Worm (Caenorhabditis elegans) whole organism, late embryonic: ENCODE measurements around the gene F14H3.14.

Experiments
- C38D4.7 ChIP-seq: fragments of 200-800 bp; sonication (Bioruptor generic); optimal IDR thresholded peaks from 2 replicates; lab custom pipeline; 2018; ENCODE audit warnings: mild to moderate bottlenecking, missing genetic modification characterization, moderate library complexity, missing compliant biosample characterization
- K02D7.2 ChIP-seq: sonication (generic microtip); optimal IDR thresholded peaks from 2 replicates; lab custom pipeline; 2017; ENCODE audit warnings: mild to moderate bottlenecking, missing genetic modification characterization, missing compliant biosample characterization
- K09A11.1 ChIP-seq: sonication (generic microtip); optimal IDR thresholded peaks from 2 replicates; lab custom pipeline; 2017; ENCODE audit warnings: antibody characterized with exemption, mild to moderate bottlenecking, missing genetic modification characterization, missing compliant biosample characterization; ENCODE audit not compliant: insufficient read depth
- Y22D7AL.16 ChIP-seq: sonication (generic microtip); optimal IDR thresholded peaks from 2 replicates; lab custom pipeline; 2016; ENCODE audit warnings: missing genetic modification characterization, missing compliant biosample characterization
- ahr-1 ChIP-seq: sonication (generic microtip); optimal IDR thresholded peaks from 2 replicates; lab custom pipeline; 2016; ENCODE audit warnings: missing genetic modification characterization, missing compliant biosample characterization
- ceh-18 ChIP-seq: sonication (generic microtip); optimal IDR thresholded peaks from 2 replicates; lab custom pipeline; 2016; ENCODE audit warnings: missing genetic modification characterization, missing compliant biosample characterization
- ceh-19 ChIP-seq: fragments of 200-800 bp; sonication (Bioruptor generic); optimal IDR thresholded peaks from 2 replicates; lab custom pipeline; 2018; ENCODE audit warnings: mild to moderate bottlenecking, missing genetic modification characterization, missing compliant biosample characterization
- ceh-24 ChIP-seq: sonication (generic microtip); optimal IDR thresholded peaks from 2 replicates; lab custom pipeline; 2016; ENCODE audit warnings: mild to moderate bottlenecking, missing genetic modification characterization, missing compliant biosample characterization
- ceh-34 ChIP-seq: sonication (generic microtip); optimal IDR thresholded peaks from 2 replicates; lab custom pipeline; 2016; ENCODE audit warnings: mild to moderate bottlenecking, missing genetic modification characterization, missing compliant biosample characterization
- ceh-45 ChIP-seq: fragments of 200-800 bp; sonication (Bioruptor generic); IDR thresholded peaks from 2 replicates; pipeline ENCODE4 v1.3.6; 2022; ENCODE audit warnings: missing genetic modification reagents, missing genetic modification characterization, missing compliant biosample characterization
- ceh-48 ChIP-seq: sonication (generic microtip); optimal IDR thresholded peaks from 2 replicates; lab custom pipeline; 2016; ENCODE audit warnings: missing genetic modification characterization, inconsistent platforms, missing compliant biosample characterization
- ceh-6 ChIP-seq: fragments of 200-800 bp; sonication (Bioruptor generic); optimal IDR thresholded peaks from 2 replicates; lab custom pipeline; 2018; ENCODE audit warnings: mild to moderate bottlenecking, missing genetic modification characterization, missing compliant biosample characterization
- ceh-9 ChIP-seq: sonication (generic microtip); optimal IDR thresholded peaks from 2 replicates; lab custom pipeline; 2016; ENCODE audit warnings: mild to moderate bottlenecking, missing genetic modification characterization, inconsistent platforms, missing compliant biosample characterization
- dmd-4 ChIP-seq: sonication (generic microtip); optimal IDR thresholded peaks from 2 replicates; lab custom pipeline; 2016; ENCODE audit warnings: borderline replicate concordance, missing genetic modification characterization, missing compliant biosample characterization
- dve-1 ChIP-seq: sonication (generic microtip); optimal IDR thresholded peaks from 2 replicates; lab custom pipeline; 2017; ENCODE audit warnings: antibody characterized with exemption, mild to moderate bottlenecking, missing genetic modification characterization, missing compliant biosample characterization
- elt-4 ChIP-seq: sonication (generic microtip); optimal IDR thresholded peaks from 2 replicates; lab custom pipeline; 2016; ENCODE audit warnings: missing genetic modification characterization, missing compliant biosample characterization
- ets-4 ChIP-seq: sonication (generic microtip); optimal IDR thresholded peaks from 2 replicates; lab custom pipeline; 2016; ENCODE audit warnings: missing genetic modification characterization, missing compliant biosample characterization
- fax-1 ChIP-seq: sonication (generic microtip); optimal IDR thresholded peaks from 2 replicates; lab custom pipeline; 2016; ENCODE audit warnings: missing genotype, missing genetic modification characterization, missing compliant biosample characterization
- fkh-6 ChIP-seq: sonication (generic microtip); optimal IDR thresholded peaks from 2 replicates; lab custom pipeline; 2016; ENCODE audit warnings: missing genetic modification characterization, missing compliant biosample characterization
- gmeb-2 ChIP-seq: sonication (generic microtip); optimal IDR thresholded peaks from 2 replicates; lab custom pipeline; 2016; ENCODE audit warnings: missing genetic modification characterization, inconsistent platforms, missing compliant biosample characterization
- hlh-13 ChIP-seq: fragments of 200-800 bp; sonication (Bioruptor generic); optimal IDR thresholded peaks from 2 replicates; lab custom pipeline; 2018; ENCODE audit warnings: mild to moderate bottlenecking, missing genetic modification characterization, missing compliant biosample characterization
- hlh-15 ChIP-seq: sonication (generic microtip); optimal IDR thresholded peaks from 2 replicates; lab custom pipeline; 2016; ENCODE audit warnings: missing genetic modification characterization, missing compliant biosample characterization
- hlh-30 ChIP-seq: sonication (generic microtip); optimal IDR thresholded peaks from 2 replicates; lab custom pipeline; 2017; ENCODE audit warnings: antibody characterized with exemption, missing genetic modification characterization, missing compliant biosample characterization; ENCODE audit not compliant: insufficient read depth
- hlh-6 ChIP-seq: sonication (generic microtip); optimal IDR thresholded peaks from 2 replicates; lab custom pipeline; 2016; ENCODE audit warnings: missing genotype, missing genetic modification characterization, missing compliant biosample characterization
- hlh-8 ChIP-seq: sonication (generic microtip); optimal IDR thresholded peaks from 2 replicates; lab custom pipeline; 2016; ENCODE audit warnings: missing genotype, missing genetic modification characterization, missing compliant biosample characterization
- lim-6 ChIP-seq: sonication (generic microtip); optimal IDR thresholded peaks from 2 replicates; lab custom pipeline; 2016; ENCODE audit warnings: missing genetic modification characterization, missing compliant biosample characterization
- madf-2 ChIP-seq: sonication (generic microtip); optimal IDR thresholded peaks from 2 replicates; lab custom pipeline; 2017; ENCODE audit warnings: missing genetic modification characterization, missing compliant biosample characterization
- mec-3 ChIP-seq: sonication (generic microtip); optimal IDR thresholded peaks from 2 replicates; lab custom pipeline; 2016; ENCODE audit warnings: borderline replicate concordance, missing genetic modification characterization, missing compliant biosample characterization
- nhr-232 ChIP-seq: sonication (generic microtip); optimal IDR thresholded peaks from 2 replicates; lab custom pipeline; 2016; ENCODE audit warnings: missing genetic modification characterization, missing compliant biosample characterization
- pag-3 ChIP-seq: sonication (generic microtip); optimal IDR thresholded peaks from 2 replicates; lab custom pipeline; 2016; ENCODE audit warnings: missing compliant biosample characterization, missing genetic modification characterization, borderline replicate concordance
- pat-9 ChIP-seq: fragments of 200-800 bp; sonication (Bioruptor generic); optimal IDR thresholded peaks from 2 replicates; lab custom pipeline; 2018; ENCODE audit warnings: mild to moderate bottlenecking, missing genetic modification characterization, moderate library complexity, missing compliant biosample characterization
- pax-1 ChIP-seq: fragments of 150-350 bp; optimal IDR thresholded peaks from 2 replicates; lab custom pipeline; 2014; ENCODE audit warnings: missing biosample characterization, missing genetic modification characterization
- pha-2 ChIP-seq: sonication (generic microtip); optimal IDR thresholded peaks from 2 replicates; lab custom pipeline; 2017; ENCODE audit warnings: mild to moderate bottlenecking, missing genetic modification characterization, missing compliant biosample characterization
- pha-4 ChIP-seq: fragments of 150-350 bp; optimal IDR thresholded peaks from 2 replicates; lab custom pipeline; 2018; ENCODE audit warnings: missing biosample characterization, missing genetic modification reagents, missing genetic modification characterization
- pqm-1 ChIP-seq: sonication (generic microtip); optimal IDR thresholded peaks from 2 replicates; lab custom pipeline; 2016; ENCODE audit warnings: missing genetic modification characterization, missing compliant biosample characterization
- pros-1 ChIP-seq: fragments of 150-350 bp; optimal IDR thresholded peaks from 2 replicates; lab custom pipeline; 2014; ENCODE audit warnings: missing biosample characterization, missing genetic modification reagents, missing genetic modification characterization
- rnt-1 ChIP-seq: sonication (generic microtip); optimal IDR thresholded peaks from 2 replicates; lab custom pipeline; 2016; ENCODE audit warnings: missing genetic modification characterization, missing compliant biosample characterization
- sox-2 ChIP-seq: fragments of 200-800 bp; sonication (Bioruptor generic); IDR thresholded peaks from 2 replicates; pipeline ENCODE4 v1.3.6; 2022; ENCODE audit warnings: missing genetic modification reagents, missing genetic modification characterization, missing compliant biosample characterization
- sox-4 ChIP-seq: sonication (generic microtip); optimal IDR thresholded peaks from 2 replicates; lab custom pipeline; 2017; ENCODE audit warnings: mild to moderate bottlenecking, missing genetic modification characterization, inconsistent platforms, missing compliant biosample characterization
- tbx-2 ChIP-seq: sonication (generic microtip); optimal IDR thresholded peaks from 2 replicates; lab custom pipeline; 2016; ENCODE audit warnings: missing genetic modification characterization, missing compliant biosample characterization
- tbx-7 ChIP-seq: sonication (generic microtip); optimal IDR thresholded peaks from 2 replicates; lab custom pipeline; 2016; ENCODE audit warnings: missing genotype, missing genetic modification characterization, missing compliant biosample characterization
- ttx-3 ChIP-seq: sonication (generic microtip); optimal IDR thresholded peaks from 2 replicates; lab custom pipeline; 2016; ENCODE audit warnings: missing genetic modification reagents, missing genetic modification characterization, missing compliant biosample characterization
- unc-3 ChIP-seq, 2 experiments: fragments of 200-800 bp in 1 of 2; sonication (Bioruptor generic) in 1 of 2; sonication (generic microtip) in 1 of 2; conservative IDR thresholded peaks in 1 of 2; optimal IDR thresholded peaks in 1 of 2; 2 replicates each; pipeline versions ENCODE4 v1.3.6 to Lab custom; 2016 to 2022; ENCODE audit warnings: missing compliant biosample characterization in 2 of 2, missing genetic modification characterization in 2 of 2, missing genetic modification reagents in 1 of 2
- unc-42 ChIP-seq: sonication (generic microtip); optimal IDR thresholded peaks from 2 replicates; lab custom pipeline; 2016; ENCODE audit warnings: missing genotype, missing genetic modification characterization, missing compliant biosample characterization
- unc-55 ChIP-seq: sonication (generic microtip); optimal IDR thresholded peaks from 2 replicates; lab custom pipeline; 2017; ENCODE audit warnings: missing biosample characterization, missing genetic modification reagents, missing genetic modification characterization
- unc-86 ChIP-seq: sonication (generic microtip); optimal IDR thresholded peaks from 2 replicates; lab custom pipeline; 2016; ENCODE audit warnings: missing genetic modification characterization, missing compliant biosample characterization
- zip-5 ChIP-seq: sonication (generic microtip); optimal IDR thresholded peaks from 2 replicates; lab custom pipeline; 2016; ENCODE audit warnings: missing genetic modification characterization, missing compliant biosample characterization
- ztf-16 ChIP-seq: sonication (generic microtip); optimal IDR thresholded peaks from 2 replicates; lab custom pipeline; 2017; ENCODE audit warnings: missing genetic modification characterization, missing compliant biosample characterization

Gene F14H3.14

DNA sequence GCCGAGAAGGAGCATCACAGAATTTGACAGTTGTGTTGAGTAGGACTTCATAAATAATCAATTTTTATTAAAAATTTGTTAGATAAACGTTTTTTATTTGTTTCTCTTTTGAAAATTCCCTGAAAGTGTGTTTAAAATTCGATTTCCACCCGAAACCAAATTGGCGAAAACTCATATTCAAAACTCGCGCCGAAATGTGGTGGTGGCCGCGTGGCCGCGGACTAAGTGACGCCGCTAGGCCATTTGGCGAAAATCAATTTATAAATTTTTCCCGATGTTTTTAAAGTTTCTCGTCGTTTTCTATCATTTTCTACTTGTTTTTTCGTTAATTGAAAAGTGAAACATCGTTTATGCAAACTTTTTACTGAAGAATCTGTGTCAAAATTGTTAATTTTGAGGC is 40.1 kb downstream of the F14H3.14 start (continued):
- TF ChIP-seq ceh-48 (tag; lab: Kevin White, UChicago) (peak; percentile 29), elt-4 (tag; lab: Kevin White, UChicago) (no peak), ceh-34 (peak; percentile 57), madf-2 (tag; lab: Kevin White, UChicago) (no peak), K02D7.2 (tag; lab: Kevin White, UChicago) (no peak), unc-86 (tag; lab: Kevin White, UChicago) (no peak), rnt-1 (tag; lab: Kevin White, UChicago) (peak; percentile 28), hlh-15 (tag; lab: Kevin White, UChicago) (no peak), Y22D7AL.16 (tag; lab: Kevin White, UChicago) (no peak), unc-3 (GFP tag; conservative IDR thresholded peaks at IDR 0.05; lab: Robert Waterston, UW) (no peak), unc-3 (tag; optimal IDR thresholded peaks at IDR 0.05; lab: Kevin White, UChicago) (no peak), sox-2 (GFP tag; lab: Robert Waterston, UW) (no peak), dmd-4 (tag; lab: Kevin White, UChicago) (no peak), C38D4.7 (no peak), lim-6 (tag; lab: Kevin White, UChicago) (peak; percentile 57), mec-3 (tag; lab: Kevin White, UChicago) (no peak), ttx-3 (tag; lab: Kevin White, UChicago) (no peak), ceh-9 (tag; lab: Kevin White, UChicago) (no peak), ceh-45 (GFP tag; lab: Robert Waterston, UW) (no peak), pat-9 (tag; lab: Kevin White, UChicago) (no peak), tbx-7 (tag; lab: Kevin White, UChicago) (peak; percentile 85), ahr-1 (tag; lab: Kevin White, UChicago) (no peak), pag-3 (tag; lab: Kevin White, UChicago) (no peak), ztf-16 (tag; lab: Kevin White, UChicago) (peak; percentile 6), zip-5 (tag; lab: Kevin White, UChicago) (peak; percentile 68), pax-1 (no peak), ceh-6 (GFP tag; lab: Kevin White, UChicago) (no peak), pros-1 (no peak), hlh-30 (tag; lab: Kevin White, UChicago) (no peak), pha-4 (no peak), unc-55 (GFP tag; lab: Kevin White, UChicago) (no peak), fax-1 (tag; lab: Kevin White, UChicago) (peak; percentile 43), sox-4 (tag; lab: Kevin White, UChicago) (no peak), hlh-6 (tag; lab: Kevin White, UChicago) (no peak), ceh-19 (GFP tag; lab: Kevin White, UChicago) (no peak), ceh-24 (tag; lab: Kevin White, UChicago) (no peak), pqm-1 (no peak), ceh-18 (tag; lab: Kevin White, UChicago) (no peak), ets-4 (peak; percentile 72), hlh-8 (tag; lab: Kevin White, UChicago) (peak; percentile 74), gmeb-2 (tag; lab: Kevin White, UChicago) (peak; percentile 23), tbx-2 (tag; lab: Kevin White, UChicago) (no peak), dve-1 (no peak), unc-42 (tag; lab: Kevin White, UChicago) (peak; percentile 58), pha-2 (tag; lab: Kevin White, UChicago) (no peak), hlh-13 (GFP tag; lab: Kevin White, UChicago) (no peak), K09A11.1 (tag; lab: Kevin White, UChicago) (no peak), fkh-6 (tag; lab: Kevin White, UChicago) (no peak), nhr-232 (tag; lab: Kevin White, UChicago) (no peak)
